Fruit fly (Drosophila melanogaster): ENCODE measurements around the gene Vti1a.

DNA sequence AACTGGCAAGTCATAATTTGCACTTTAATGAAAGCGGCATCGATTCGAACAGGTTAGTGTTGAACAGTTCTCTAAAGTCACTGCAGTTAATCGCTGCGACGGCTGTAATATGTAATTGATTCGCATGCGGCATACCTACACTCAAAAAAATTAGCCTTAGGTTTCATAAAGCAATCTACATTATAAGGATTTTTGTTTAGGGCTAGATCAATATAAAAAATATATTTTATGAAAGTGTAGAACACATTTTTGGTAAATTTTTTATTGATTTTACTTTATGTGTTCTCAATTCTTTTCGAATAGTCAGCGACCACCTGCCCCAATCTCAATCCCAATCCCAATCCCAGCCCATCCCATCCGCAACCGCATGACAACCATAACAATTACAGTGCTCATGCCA lies 34.4 kb downstream of the Vti1a start:
- TF ChIP-seq CG8478 (optimal IDR thresholded peaks at IDR 0.05), result no peak
- no peak for TF ChIP-seq usp (GFP tag; optimal IDR thresholded peaks at IDR 0.05)
- no peak for TF ChIP-seq psq (optimal IDR thresholded peaks at IDR 0.05)
